Worm (Caenorhabditis elegans): ENCODE data around the gene ZK328.6.

DNA sequence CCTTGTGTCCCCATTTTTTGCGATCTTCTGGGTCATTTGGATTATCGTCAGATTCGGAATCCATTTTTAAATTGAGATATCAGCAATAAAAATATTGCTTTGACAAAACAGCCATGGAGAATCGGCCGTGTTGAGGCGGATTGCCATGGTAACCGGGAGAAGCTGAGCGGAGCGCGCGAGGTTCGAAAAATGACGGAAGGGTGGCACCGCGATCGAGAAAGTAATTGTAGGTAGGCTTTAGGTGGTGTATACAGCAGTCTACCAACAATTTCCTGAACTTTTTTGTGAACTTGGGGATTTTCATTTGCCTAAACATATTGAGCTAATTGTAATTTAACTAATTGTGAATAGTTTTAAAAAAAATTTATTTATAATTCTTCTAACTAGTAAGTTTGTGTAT lies 9.0 kb upstream of the ZK328.6 start, which contains the start of gene ift-139:
- no peak for TF ChIP-seq snpc-4 (tag; optimal IDR thresholded peaks at IDR 0.05)
- no peak for TF ChIP-seq lin-39 (tag; optimal IDR thresholded peaks at IDR 0.05)
- TF ChIP-seq zag-1 (tag; optimal IDR thresholded peaks at IDR 0.05), result no peak
- no peak for TF ChIP-seq ceh-82 (tag; optimal IDR thresholded peaks at IDR 0.05)
- TF ChIP-seq skn-1 (tag; optimal IDR thresholded peaks at IDR 0.05), result no peak
- no peak for TF ChIP-seq nhr-11 (tag; optimal IDR thresholded peaks at IDR 0.05)
- TF ChIP-seq nhr-77 (tag; optimal IDR thresholded peaks at IDR 0.05), result no peak

Measured in whole organism, L2 larva.